Fruit fly (Drosophila melanogaster): ENCODE results near the gene Obp83cd.

- peak; percentile 3 for TF ChIP-seq D1 (tag; optimal IDR thresholded peaks at IDR 0.05)
- TF ChIP-seq CG13204 (GFP tag; optimal IDR thresholded peaks at IDR 0.05), result peak; percentile 42
- TF ChIP-seq Pif1B (GFP tag; optimal IDR thresholded peaks at IDR 0.05), result peak; percentile 70
- TF ChIP-seq Pif1A (GFP tag; optimal IDR thresholded peaks at IDR 0.05), result peak; percentile 77
- TF ChIP-seq CG15710 (tag; optimal IDR thresholded peaks at IDR 0.05), result peak; percentile 85
- TF ChIP-seq CG32121 (GFP tag; IDR thresholded peaks at IDR 0.05), result peak; percentile 67; the same call in 1 of the 2 replicates
- TF ChIP-seq CG8301 (tag; optimal IDR thresholded peaks at IDR 0.05), result peak; percentile 76
- TF ChIP-seq gl (tag; optimal IDR thresholded peaks at IDR 0.05), result peak; percentile 56
- TF ChIP-seq CG4496 (GFP tag; IDR thresholded peaks at IDR 0.05), result peak; percentile 65
- TF ChIP-seq CG17806 (tag; optimal IDR thresholded peaks at IDR 0.05), result peak; percentile 70
- TF ChIP-seq EcR (GFP tag; optimal IDR thresholded peaks at IDR 0.05), result peak; percentile 45
- peak; percentile 77 for TF ChIP-seq CG34367 (tag; optimal IDR thresholded peaks at IDR 0.05)
- peak; percentile 75 for TF ChIP-seq CG9948 (tag; optimal IDR thresholded peaks at IDR 0.05)
Measured at dm6 chr3R:6112252-6112995, 4.5 kb downstream of the Obp83cd start, which contains the start of gene Obp83g.
